Fruit fly (Drosophila melanogaster): ENCODE measurements around the gene CG7579.
A peak's percentile ranks its signal among the peaks of the same experiment; 100 is the strongest.

Gene CG7579

DNA sequence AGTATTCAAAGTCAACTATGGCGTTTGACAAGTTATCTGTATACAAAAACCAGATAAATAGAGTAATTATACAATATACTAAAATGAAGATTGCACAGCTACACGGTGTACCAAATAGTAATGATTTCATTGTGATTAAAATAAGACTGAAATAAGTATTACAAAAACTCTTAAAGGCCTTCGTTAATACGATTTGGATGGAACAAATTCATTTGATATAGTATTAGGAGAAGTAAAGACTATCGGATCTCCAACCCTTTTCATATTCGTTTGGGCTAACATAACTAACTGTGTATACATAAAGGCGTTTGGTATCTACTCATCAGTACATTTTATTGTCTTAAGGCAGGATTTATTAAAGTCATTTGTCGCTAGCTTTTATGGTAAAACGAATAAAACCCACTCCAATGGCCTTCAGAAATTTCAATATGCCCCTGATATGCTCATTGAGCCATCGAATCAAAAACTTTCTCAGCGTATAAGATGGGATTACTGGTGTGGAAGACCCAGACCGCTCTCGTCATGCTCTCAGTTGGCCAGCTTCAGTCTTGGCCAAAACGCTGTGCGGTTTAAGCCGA, at the start of gene CG7579, which contains the start of gene Pgant8:
TSS of gene CG7579 (minus strand) at position 101 of the 578 bp plus-strand sequence.
TSS of gene Pgant8 (plus strand) at position 528 of the 578 bp plus-strand sequence.
- TF ChIP-seq HLH106 (tag; optimal IDR thresholded peaks at IDR 0.05) (no peak), foxo (GFP tag; optimal IDR thresholded peaks at IDR 0.05) (no peak), jim (GFP tag; optimal IDR thresholded peaks at IDR 0.05) (no peak), N (GFP tag; optimal IDR thresholded peaks at IDR 0.05) (no peak), dmrt93B (GFP tag; optimal IDR thresholded peaks at IDR 0.05) (no peak), usp (GFP tag; optimal IDR thresholded peaks at IDR 0.05) (no peak), psq (GFP tag; optimal IDR thresholded peaks at IDR 0.05) (no peak), sage (GFP tag; optimal IDR thresholded peaks at IDR 0.05) (no peak), CrebA (GFP tag; optimal IDR thresholded peaks at IDR 0.05; ENCODE audit: borderline replicate concordance) (no peak), Jra (GFP tag; optimal IDR thresholded peaks at IDR 0.05) (no peak), Abd-B (GFP tag; optimal IDR thresholded peaks at IDR 0.05) (no peak), Rel (GFP tag; optimal IDR thresholded peaks at IDR 0.05) (no peak), Rel (tag; optimal IDR thresholded peaks at IDR 0.05) (no peak), Hr83 (GFP tag; optimal IDR thresholded peaks at IDR 0.05; ENCODE audit: poor library complexity, severe bottlenecking) (no peak)

- TF ChIP-seq tai (GFP tag; optimal IDR thresholded peaks at IDR 0.05) (no peak), woc (GFP tag; optimal IDR thresholded peaks at IDR 0.05) (no peak), sv (GFP tag; optimal IDR thresholded peaks at IDR 0.05) (no peak), CG32264 (GFP tag; optimal IDR thresholded peaks at IDR 0.05) (no peak), Mio (GFP tag; optimal IDR thresholded peaks at IDR 0.05) (no peak)
Observed at dm6 chr3L:15731832-15732506, 48.7 kb upstream of the CG7579 start.

DNA sequence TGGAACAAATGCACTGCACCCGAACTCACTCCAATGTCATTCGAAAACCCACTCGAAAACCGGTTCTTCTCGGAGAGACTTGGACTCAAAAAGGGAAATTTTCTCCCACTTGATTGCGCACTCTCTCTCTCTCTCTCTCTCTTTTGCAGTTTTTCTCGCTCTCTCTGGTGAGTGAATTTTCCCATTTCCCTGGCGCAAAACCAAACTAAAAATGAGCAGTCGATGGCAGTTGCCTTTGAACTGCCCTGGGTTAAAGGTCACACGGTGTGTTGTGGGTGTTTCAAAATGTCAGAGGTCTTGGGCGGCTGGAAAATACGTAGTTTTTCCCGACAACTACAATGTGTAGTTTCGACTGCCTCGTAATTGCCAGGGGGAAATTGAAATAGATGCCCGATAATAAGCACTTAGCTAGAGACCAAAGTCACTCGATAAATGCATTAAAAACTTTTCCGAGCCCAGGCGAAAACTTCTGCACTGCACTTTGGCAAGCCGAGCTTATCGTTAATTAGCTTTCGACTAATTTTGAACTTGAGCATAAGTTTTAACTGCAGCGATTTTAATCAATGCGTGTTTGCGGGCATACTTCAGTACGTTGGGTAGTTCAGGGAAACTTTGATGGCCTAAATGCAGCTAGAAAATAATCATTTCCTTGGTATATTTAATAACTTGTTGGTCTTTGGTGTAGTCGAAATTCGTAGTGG, 46.2 kb upstream of the CG7579 start:
- TF ChIP-seq lola (GFP tag; optimal IDR thresholded peaks at IDR 0.05) = no peak
- peak; percentile 9 for TF ChIP-seq CrebA (GFP tag; optimal IDR thresholded peaks at IDR 0.05; ENCODE audit: borderline replicate concordance)
- TF ChIP-seq HLH106 (tag; optimal IDR thresholded peaks at IDR 0.05) = no peak
- no peak for TF ChIP-seq Dfd (GFP tag; optimal IDR thresholded peaks at IDR 0.05)
- TF ChIP-seq h (GFP tag; optimal IDR thresholded peaks at IDR 0.05) = no peak
- no peak for TF ChIP-seq psq (GFP tag; optimal IDR thresholded peaks at IDR 0.05)
- no peak for TF ChIP-seq Hnf4 (GFP tag; optimal IDR thresholded peaks at IDR 0.05)
- no peak for TF ChIP-seq Hr83 (GFP tag; optimal IDR thresholded peaks at IDR 0.05; ENCODE audit: poor library complexity, severe bottlenecking)
- peak; percentile 19 for TF ChIP-seq Rel (GFP tag; optimal IDR thresholded peaks at IDR 0.05)
- TF ChIP-seq Rel (tag; optimal IDR thresholded peaks at IDR 0.05) = no peak
- no peak for TF ChIP-seq Sp1 (GFP tag; optimal IDR thresholded peaks at IDR 0.05)
- no peak for TF ChIP-seq dmrt93B (GFP tag; optimal IDR thresholded peaks at IDR 0.05)
- peak; percentile 3 for TF ChIP-seq sage (GFP tag; optimal IDR thresholded peaks at IDR 0.05)
- no peak for TF ChIP-seq Mio (GFP tag; optimal IDR thresholded peaks at IDR 0.05)
- no peak for TF ChIP-seq rgr (GFP tag; optimal IDR thresholded peaks at IDR 0.05)
- no peak for TF ChIP-seq OdsH (GFP tag; optimal IDR thresholded peaks at IDR 0.05)
- TF ChIP-seq tai (GFP tag; optimal IDR thresholded peaks at IDR 0.05) = no peak
- peak; percentile 11 for TF ChIP-seq Vsx2 (GFP tag; optimal IDR thresholded peaks at IDR 0.05; ENCODE audit: partially characterized antibody)
- no peak for TF ChIP-seq brk (GFP tag; optimal IDR thresholded peaks at IDR 0.05)
- TF ChIP-seq Jra (GFP tag; optimal IDR thresholded peaks at IDR 0.05) = no peak
- TF ChIP-seq sv (GFP tag; optimal IDR thresholded peaks at IDR 0.05) = no peak
- no peak for TF ChIP-seq CG9705 (GFP tag; optimal IDR thresholded peaks at IDR 0.05)
- no peak for TF ChIP-seq ey (GFP tag; optimal IDR thresholded peaks at IDR 0.05)
- TF ChIP-seq jim (GFP tag; optimal IDR thresholded peaks at IDR 0.05) = no peak
- TF ChIP-seq fru (GFP tag; optimal IDR thresholded peaks at IDR 0.05) = no peak
- no peak for TF ChIP-seq CG32264 (GFP tag; optimal IDR thresholded peaks at IDR 0.05)
- TF ChIP-seq Abd-B (GFP tag; optimal IDR thresholded peaks at IDR 0.05) = no peak
- no peak for TF ChIP-seq pan (optimal IDR thresholded peaks at IDR 0.05)
- TF ChIP-seq dl (GFP tag; optimal IDR thresholded peaks at IDR 0.05; ENCODE audit: insufficient read depth in 1 of 2, partially characterized antibody in 2 of 2) = peak; percentile 62 to 66
- no peak for TF ChIP-seq woc (GFP tag; optimal IDR thresholded peaks at IDR 0.05)
- no peak for TF ChIP-seq foxo (GFP tag; optimal IDR thresholded peaks at IDR 0.05)
- no peak for TF ChIP-seq Hr78 (GFP tag; optimal IDR thresholded peaks at IDR 0.05)
- no peak for TF ChIP-seq usp (GFP tag; optimal IDR thresholded peaks at IDR 0.05)
- TF ChIP-seq Myc (optimal IDR thresholded peaks at IDR 0.05) = no peak
- peak; percentile 88 for TF ChIP-seq Dif (GFP tag; optimal IDR thresholded peaks at IDR 0.05; ENCODE audit: partially characterized antibody)
